Fruit fly (Drosophila melanogaster): ENCODE data around the gene CG12479.

Gene CG12479

DNA sequence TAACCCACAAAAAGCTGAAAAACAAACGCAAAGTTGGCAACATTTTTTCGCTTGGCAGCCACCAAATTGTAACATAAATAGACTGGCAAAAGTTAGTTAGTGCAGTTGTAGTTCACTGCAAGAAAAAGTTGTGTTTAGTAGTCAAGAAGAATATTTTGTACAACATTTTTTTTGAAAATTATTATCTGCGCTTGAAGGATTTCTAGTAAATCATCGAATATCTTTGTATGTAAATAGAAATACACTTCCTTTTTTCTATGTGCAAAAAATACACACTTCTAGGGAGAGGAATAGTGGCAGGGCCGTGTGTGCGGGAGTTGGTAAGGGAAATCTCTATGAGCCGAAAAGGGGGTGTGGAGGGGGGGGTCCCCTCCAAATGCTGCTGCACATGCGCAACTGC is 28.1 kb downstream of the CG12479 start:
- TF ChIP-seq Myc (optimal IDR thresholded peaks at IDR 0.05) (no peak), GATAd (GFP tag; optimal IDR thresholded peaks at IDR 0.05) (no peak), Sp1 (GFP tag; optimal IDR thresholded peaks at IDR 0.05) (no peak), Rel (GFP tag; optimal IDR thresholded peaks at IDR 0.05) (no peak), Rel (tag; optimal IDR thresholded peaks at IDR 0.05) (no peak), br (GFP tag; optimal IDR thresholded peaks at IDR 0.05) (no peak), CG9705 (GFP tag; optimal IDR thresholded peaks at IDR 0.05) (no peak), ey (GFP tag; optimal IDR thresholded peaks at IDR 0.05) (no peak), woc (GFP tag; optimal IDR thresholded peaks at IDR 0.05) (no peak), h (GFP tag; optimal IDR thresholded peaks at IDR 0.05) (no peak), Hr83 (GFP tag; optimal IDR thresholded peaks at IDR 0.05; ENCODE audit: poor library complexity, severe bottlenecking) (no peak), Abd-B (GFP tag; optimal IDR thresholded peaks at IDR 0.05) (no peak), tai (GFP tag; optimal IDR thresholded peaks at IDR 0.05) (no peak), OdsH (GFP tag; optimal IDR thresholded peaks at IDR 0.05) (no peak), pan (optimal IDR thresholded peaks at IDR 0.05) (no peak)

DNA sequence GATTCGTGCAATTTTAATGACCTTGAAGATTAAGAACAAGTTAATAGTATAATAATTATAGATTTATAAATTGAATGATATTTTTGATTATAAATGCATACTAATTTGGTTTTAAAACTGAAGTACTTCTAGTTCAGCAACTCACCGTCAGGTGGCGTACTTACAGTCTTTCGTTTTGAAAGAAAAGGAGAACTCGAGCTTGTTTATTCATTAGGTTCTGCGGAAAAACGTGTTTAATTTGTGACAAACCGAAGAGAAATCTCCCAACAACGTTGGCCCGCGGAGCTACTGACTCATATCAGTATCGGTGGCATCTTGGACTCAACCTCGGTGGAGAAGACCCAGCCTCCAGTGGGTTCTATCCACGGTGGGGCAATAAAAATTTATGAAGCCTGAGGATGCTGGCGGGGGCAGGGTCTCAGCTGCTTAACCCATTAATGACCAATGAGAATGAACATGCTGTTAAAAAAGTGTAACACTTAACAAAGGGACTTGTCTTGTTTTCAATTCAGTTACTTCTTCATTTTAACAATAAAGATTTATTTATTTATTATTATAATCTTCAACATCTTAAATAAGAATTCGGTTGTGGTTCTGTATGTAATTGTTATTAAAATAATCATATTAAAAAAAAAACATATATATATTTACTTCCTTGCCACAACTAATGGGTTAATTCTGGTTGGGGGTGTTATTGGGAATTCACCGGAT is 29.0 kb downstream of the CG12479 start:
- TF ChIP-seq Hr83 (GFP tag; optimal IDR thresholded peaks at IDR 0.05; ENCODE audit: poor library complexity, severe bottlenecking) (no peak), br (GFP tag; optimal IDR thresholded peaks at IDR 0.05) (no peak), Sp1 (GFP tag; optimal IDR thresholded peaks at IDR 0.05) (peak; percentile 49), dsf (GFP tag; optimal IDR thresholded peaks at IDR 0.05; ENCODE audit: borderline replicate concordance) (no peak), HLH106 (tag; optimal IDR thresholded peaks at IDR 0.05) (peak; percentile 47), woc (GFP tag; optimal IDR thresholded peaks at IDR 0.05) (no peak), Dif (GFP tag; optimal IDR thresholded peaks at IDR 0.05; ENCODE audit: partially characterized antibody) (no peak), foxo (GFP tag; optimal IDR thresholded peaks at IDR 0.05) (peak in 1 of 2 experiments; percentile 11), Hnf4 (GFP tag; optimal IDR thresholded peaks at IDR 0.05) (no peak), fru (GFP tag; optimal IDR thresholded peaks at IDR 0.05) (no peak), dmrt93B (GFP tag; optimal IDR thresholded peaks at IDR 0.05) (peak; percentile 12), lola (GFP tag; optimal IDR thresholded peaks at IDR 0.05) (no peak), Myc (optimal IDR thresholded peaks at IDR 0.05) (no peak), CG32264 (GFP tag; optimal IDR thresholded peaks at IDR 0.05) (no peak), Mio (GFP tag; optimal IDR thresholded peaks at IDR 0.05) (no peak), jim (GFP tag; optimal IDR thresholded peaks at IDR 0.05) (no peak), GATAd (GFP tag; optimal IDR thresholded peaks at IDR 0.05) (no peak), brk (GFP tag; optimal IDR thresholded peaks at IDR 0.05) (no peak), Jra (GFP tag; optimal IDR thresholded peaks at IDR 0.05) (no peak)

DNA sequence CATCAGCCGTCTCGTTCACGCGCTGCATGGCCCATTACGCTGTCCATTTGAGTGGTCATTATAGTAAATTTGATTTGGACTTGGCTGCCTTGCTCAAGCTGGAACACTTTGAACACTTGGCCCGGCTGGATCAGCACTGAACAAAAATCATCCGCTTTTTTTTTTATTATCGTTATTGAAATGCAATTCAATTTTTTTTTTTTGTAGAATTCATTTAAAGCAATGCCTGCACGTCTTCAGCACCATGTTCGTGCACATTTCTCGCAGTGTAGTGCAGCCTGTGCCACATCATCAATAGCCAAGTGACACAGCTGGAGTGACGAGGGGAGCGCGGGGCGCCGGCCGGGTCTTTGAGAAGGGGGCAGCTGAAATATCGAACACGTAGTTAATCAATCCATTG is 31.6 kb downstream of the CG12479 start:
- TF ChIP-seq Sp1 (GFP tag; optimal IDR thresholded peaks at IDR 0.05) (no peak), pan (optimal IDR thresholded peaks at IDR 0.05) (no peak), jim (GFP tag; optimal IDR thresholded peaks at IDR 0.05) (no peak), h (GFP tag; optimal IDR thresholded peaks at IDR 0.05) (no peak)

DNA sequence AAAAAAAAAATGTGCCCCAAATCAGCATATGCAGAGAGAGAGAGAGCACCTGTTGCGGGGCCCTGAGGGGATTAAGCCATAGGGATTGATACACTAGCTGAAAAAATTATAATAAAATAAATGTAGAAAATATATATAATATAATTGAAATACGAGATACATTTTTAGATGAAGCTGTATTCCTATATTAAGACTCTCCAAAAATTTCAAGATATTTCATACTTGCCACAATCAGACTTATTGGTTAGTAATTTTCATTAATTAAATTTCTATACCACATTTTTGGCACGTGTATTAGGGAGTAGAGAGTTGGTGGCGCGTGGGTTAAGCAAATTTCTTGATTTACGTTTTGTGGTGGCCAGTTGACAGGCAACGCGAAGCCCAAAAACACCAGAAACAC is 33.3 kb downstream of the CG12479 start:
- no peak for TF ChIP-seq woc (GFP tag; optimal IDR thresholded peaks at IDR 0.05)
- peak; percentile 39 for TF ChIP-seq rgr (GFP tag; optimal IDR thresholded peaks at IDR 0.05)
- no peak for TF ChIP-seq Mio (GFP tag; optimal IDR thresholded peaks at IDR 0.05)
- no peak for TF ChIP-seq dsf (GFP tag; optimal IDR thresholded peaks at IDR 0.05; ENCODE audit: borderline replicate concordance)
- TF ChIP-seq jim (GFP tag; optimal IDR thresholded peaks at IDR 0.05), result no peak
- TF ChIP-seq dmrt93B (GFP tag; optimal IDR thresholded peaks at IDR 0.05), result no peak
- no peak for TF ChIP-seq Dif (GFP tag; optimal IDR thresholded peaks at IDR 0.05; ENCODE audit: partially characterized antibody)
- TF ChIP-seq pan (optimal IDR thresholded peaks at IDR 0.05), result no peak
- TF ChIP-seq h (GFP tag; optimal IDR thresholded peaks at IDR 0.05), result no peak
- TF ChIP-seq GATAd (GFP tag; optimal IDR thresholded peaks at IDR 0.05), result no peak
- TF ChIP-seq foxo (GFP tag; optimal IDR thresholded peaks at IDR 0.05), result peak in 1 of 2 experiments; percentile 50
- TF ChIP-seq sv (GFP tag; optimal IDR thresholded peaks at IDR 0.05), result no peak
- TF ChIP-seq N (GFP tag; optimal IDR thresholded peaks at IDR 0.05), result no peak
- TF ChIP-seq psq (GFP tag; optimal IDR thresholded peaks at IDR 0.05), result peak; percentile 62
- no peak for TF ChIP-seq sage (GFP tag; optimal IDR thresholded peaks at IDR 0.05)
- TF ChIP-seq Rel (GFP tag; optimal IDR thresholded peaks at IDR 0.05), result no peak
- TF ChIP-seq Rel (tag; optimal IDR thresholded peaks at IDR 0.05), result no peak
- peak; percentile 45 for TF ChIP-seq OdsH (GFP tag; optimal IDR thresholded peaks at IDR 0.05)
- TF ChIP-seq br (GFP tag; optimal IDR thresholded peaks at IDR 0.05), result no peak
- no peak for TF ChIP-seq Abd-B (GFP tag; optimal IDR thresholded peaks at IDR 0.05)
- TF ChIP-seq Dfd (GFP tag; optimal IDR thresholded peaks at IDR 0.05), result no peak
- no peak for TF ChIP-seq brk (GFP tag; optimal IDR thresholded peaks at IDR 0.05)
- TF ChIP-seq Hnf4 (GFP tag; optimal IDR thresholded peaks at IDR 0.05), result no peak
- TF ChIP-seq Vsx2 (GFP tag; optimal IDR thresholded peaks at IDR 0.05; ENCODE audit: partially characterized antibody), result no peak
- no peak for TF ChIP-seq ey (GFP tag; optimal IDR thresholded peaks at IDR 0.05)
- TF ChIP-seq dl (GFP tag; optimal IDR thresholded peaks at IDR 0.05; ENCODE audit: insufficient read depth in 1 of 2, partially characterized antibody in 2 of 2), result no peak
- no peak for TF ChIP-seq Hr83 (GFP tag; optimal IDR thresholded peaks at IDR 0.05; ENCODE audit: poor library complexity, severe bottlenecking)
- peak; percentile 67 for TF ChIP-seq HLH106 (tag; optimal IDR thresholded peaks at IDR 0.05)
- TF ChIP-seq Jra (GFP tag; optimal IDR thresholded peaks at IDR 0.05), result no peak
- TF ChIP-seq lola (GFP tag; optimal IDR thresholded peaks at IDR 0.05), result no peak
- TF ChIP-seq CrebA (GFP tag; optimal IDR thresholded peaks at IDR 0.05; ENCODE audit: borderline replicate concordance), result no peak
- no peak for TF ChIP-seq Myc (optimal IDR thresholded peaks at IDR 0.05)
- no peak for TF ChIP-seq CG9705 (GFP tag; optimal IDR thresholded peaks at IDR 0.05)
- no peak for TF ChIP-seq CG32264 (GFP tag; optimal IDR thresholded peaks at IDR 0.05)
- no peak for TF ChIP-seq usp (GFP tag; optimal IDR thresholded peaks at IDR 0.05)
- peak; percentile 35 for TF ChIP-seq fru (GFP tag; optimal IDR thresholded peaks at IDR 0.05)
- no peak for TF ChIP-seq tai (GFP tag; optimal IDR thresholded peaks at IDR 0.05)
- TF ChIP-seq Sp1 (GFP tag; optimal IDR thresholded peaks at IDR 0.05), result peak; percentile 67
